Fruit fly (Drosophila melanogaster) whole organism, wandering third instar larva: Measurements from ENCODE around the gene Alms1b.

Experiments used
- Abd-B ChIP-seq: fragments of >200 bp; optimal IDR thresholded peaks from 2 replicates; lab custom pipeline; 2017; ENCODE audit warnings: missing biosample characterization, missing genetic modification characterization
- CrebA ChIP-seq: fragments of 200-800 bp; sonication (Bioruptor generic); optimal IDR thresholded peaks from 2 replicates; lab custom pipeline; 2016; ENCODE audit warnings: missing biosample characterization, mild to moderate bottlenecking, missing genetic modification characterization, borderline replicate concordance
- Dfd ChIP-seq: fragments of >200 bp; optimal IDR thresholded peaks from 2 replicates; lab custom pipeline; 2017; ENCODE audit warnings: missing biosample characterization, missing genetic modification characterization
- Dif ChIP-seq: fragments of 200-275, 200-300 bp; sonication (Bioruptor generic); optimal IDR thresholded peaks from 2 replicates; lab custom pipeline; 2018; ENCODE audit warnings: missing biosample characterization, missing genetic modification characterization; ENCODE audit not compliant: partially characterized antibody
- Hr78 ChIP-seq: fragments of >200 bp; optimal IDR thresholded peaks from 2 replicates; lab custom pipeline; 2017; ENCODE audit warnings: missing biosample characterization, missing genetic modification characterization
- Hr83 ChIP-seq: fragments of 200-300 bp; sonication (Bioruptor generic); optimal IDR thresholded peaks from 2 replicates; lab custom pipeline; 2016; ENCODE audit warnings: missing biosample characterization, mild to moderate bottlenecking, missing genetic modification characterization, moderate library complexity; ENCODE audit not compliant: poor library complexity, severe bottlenecking
- Jra ChIP-seq: sonication (Bioruptor generic); optimal IDR thresholded peaks from 2 replicates; lab custom pipeline; 2016; ENCODE audit warnings: missing biosample characterization, missing genetic modification characterization
- Mio ChIP-seq: sonication (Bioruptor generic); optimal IDR thresholded peaks from 2 replicates; lab custom pipeline; 2016; ENCODE audit warnings: missing biosample characterization, missing genetic modification characterization
- N ChIP-seq: fragments of >200 bp; optimal IDR thresholded peaks from 2 replicates; lab custom pipeline; 2018; ENCODE audit warnings: missing biosample characterization, missing external identifiers, missing genetic modification characterization
- OdsH ChIP-seq: fragments of 200-800 bp; sonication (Bioruptor generic); optimal IDR thresholded peaks from 2 replicates; lab custom pipeline; 2016; ENCODE audit warnings: missing biosample characterization, mild to moderate bottlenecking, missing genetic modification characterization
- Rel ChIP-seq, 2 experiments: fragments of 200-800 bp; sonication (Bioruptor generic) in 1 of 2; optimal IDR thresholded peaks; 2 replicates in 1 of 2; 3 replicates in 1 of 2; lab custom pipeline; 2016 to 2019; ENCODE audit warnings: mild to moderate bottlenecking in 2 of 2, missing biosample characterization in 2 of 2, missing genetic modification characterization in 2 of 2, moderate library complexity in 1 of 2
- Sp1 ChIP-seq: fragments of 200-800 bp; sonication (Bioruptor generic); optimal IDR thresholded peaks from 3 replicates; lab custom pipeline; 2019; ENCODE audit warnings: missing biosample characterization, mild to moderate bottlenecking, missing genetic modification characterization, moderate library complexity
- Vsx2 ChIP-seq: fragments of 200-300, 225-300 bp; sonication (Bioruptor generic); optimal IDR thresholded peaks from 2 replicates; lab custom pipeline; 2018; ENCODE audit warnings: missing biosample characterization, missing genetic modification characterization; ENCODE audit not compliant: partially characterized antibody
- br ChIP-seq: fragments of 200-800 bp; sonication (Bioruptor generic); optimal IDR thresholded peaks from 2 replicates; lab custom pipeline; 2016; ENCODE audit warnings: missing biosample characterization, missing genetic modification characterization
- brk ChIP-seq: fragments of 200-800 bp; sonication (Bioruptor generic); optimal IDR thresholded peaks from 2 replicates; lab custom pipeline; 2016; ENCODE audit warnings: missing biosample characterization, mild to moderate bottlenecking, missing genetic modification characterization
- dl ChIP-seq, 2 experiments: fragments of 175-275, 200-275 bp in 1 of 2; fragments of 200-275 bp in 1 of 2; sonication (Bioruptor generic); optimal IDR thresholded peaks; lab custom pipeline; 2018; ENCODE audit warnings: mild to moderate bottlenecking in 2 of 2, missing biosample characterization in 2 of 2, missing genetic modification characterization in 2 of 2, moderate library complexity in 2 of 2; ENCODE audit not compliant: partially characterized antibody in 2 of 2, insufficient read depth in 1 of 2
- dsf ChIP-seq: sonication (Bioruptor generic); optimal IDR thresholded peaks from 2 replicates; lab custom pipeline; 2016; ENCODE audit warnings: missing biosample characterization, missing genetic modification characterization, borderline replicate concordance
- ey ChIP-seq: fragments of 200-800 bp; sonication (Bioruptor generic); optimal IDR thresholded peaks from 2 replicates; lab custom pipeline; 2016; ENCODE audit warnings: missing biosample characterization, missing genetic modification characterization
- foxo ChIP-seq, 2 experiments: fragments of 200-800 bp; sonication (Bioruptor generic); optimal IDR thresholded peaks; 2 replicates in 1 of 2; 3 replicates in 1 of 2; lab custom pipeline; 2016 to 2017; ENCODE audit warnings: missing biosample characterization in 2 of 2, missing genetic modification characterization in 2 of 2
- fru ChIP-seq: fragments of 200-800 bp; sonication (Bioruptor generic); optimal IDR thresholded peaks from 3 replicates; lab custom pipeline; 2016; ENCODE audit warnings: missing biosample characterization, mild to moderate bottlenecking, missing genetic modification characterization
- h ChIP-seq: fragments of 200-800 bp; sonication (Bioruptor generic); optimal IDR thresholded peaks from 3 replicates; lab custom pipeline; 2016; ENCODE audit warnings: missing biosample characterization, mild to moderate bottlenecking, missing genetic modification characterization
- jim ChIP-seq: fragments of 175-275, 200-325 bp; sonication (Bioruptor generic); optimal IDR thresholded peaks from 2 replicates; lab custom pipeline; 2016; ENCODE audit warnings: missing biosample characterization, mild to moderate bottlenecking, missing genetic modification characterization
- lola ChIP-seq: fragments of >200 bp; optimal IDR thresholded peaks from 2 replicates; lab custom pipeline; 2017; ENCODE audit warnings: missing biosample characterization, missing genetic modification characterization
- pan ChIP-seq: fragments of >200 bp; optimal IDR thresholded peaks from 2 replicates; lab custom pipeline; 2017
- psq ChIP-seq: fragments of 200-800 bp; sonication (Bioruptor generic); optimal IDR thresholded peaks from 3 replicates; lab custom pipeline; 2017; ENCODE audit warnings: missing biosample characterization, mild to moderate bottlenecking, missing genetic modification characterization, moderate library complexity
- rgr ChIP-seq: fragments of 200-800 bp; sonication (Bioruptor generic); optimal IDR thresholded peaks from 3 replicates; lab custom pipeline; 2016; ENCODE audit warnings: missing biosample characterization, mild to moderate bottlenecking, missing genetic modification characterization
- sage ChIP-seq: fragments of 200-800 bp; sonication (Bioruptor generic); optimal IDR thresholded peaks from 2 replicates; lab custom pipeline; 2016; ENCODE audit warnings: missing biosample characterization, mild to moderate bottlenecking, missing genetic modification characterization
- sv ChIP-seq: fragments of 200-800 bp; sonication (Bioruptor generic); optimal IDR thresholded peaks from 3 replicates; lab custom pipeline; 2016; ENCODE audit warnings: missing biosample characterization, missing genetic modification characterization
- tai ChIP-seq: sonication (Bioruptor generic); optimal IDR thresholded peaks from 2 replicates; lab custom pipeline; 2016; ENCODE audit warnings: missing biosample characterization, missing genetic modification characterization
- usp ChIP-seq: fragments of >200 bp; optimal IDR thresholded peaks from 2 replicates; lab custom pipeline; 2017; ENCODE audit warnings: missing biosample characterization, missing genetic modification characterization
- woc ChIP-seq: sonication (Bioruptor generic); optimal IDR thresholded peaks from 2 replicates; lab custom pipeline; 2016; ENCODE audit warnings: missing biosample characterization, mild to moderate bottlenecking, missing genetic modification characterization

Alms1b gene

DNA sequence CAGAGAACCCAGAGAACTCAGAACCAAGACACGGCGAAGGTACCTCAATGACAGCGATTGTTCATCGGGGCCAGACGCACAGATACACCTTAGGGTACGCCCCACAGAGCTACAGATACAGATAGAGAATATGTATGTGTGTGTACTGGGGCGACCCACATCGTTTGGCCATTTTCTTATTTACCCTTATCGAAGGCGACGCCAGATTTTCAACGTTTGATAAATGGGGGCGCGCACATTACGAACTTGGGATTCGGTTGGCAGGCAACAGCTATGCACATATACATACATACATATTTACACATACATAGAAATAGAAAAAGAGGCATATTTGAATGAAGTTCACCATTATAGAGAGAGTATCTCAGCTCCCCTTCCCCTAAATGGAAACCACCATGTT is 24.3 kb downstream of the Alms1b start:
- TF ChIP-seq Rel (GFP tag; optimal IDR thresholded peaks at IDR 0.05; lab: Kevin White, UChicago) (no peak), Rel (tag; optimal IDR thresholded peaks at IDR 0.05; lab: Kevin White, UChicago) (no peak), woc (GFP tag; lab: Kevin White, UChicago) (no peak), Vsx2 (GFP tag; lab: Kevin White, UChicago) (no peak), foxo (GFP tag; optimal IDR thresholded peaks at IDR 0.05; lab: Kevin White, UChicago) (no peak), Sp1 (GFP tag; lab: Kevin White, UChicago) (no peak), Jra (GFP tag; lab: Kevin White, UChicago) (no peak), sv (no peak), CrebA (GFP tag; lab: Kevin White, UChicago) (no peak), Abd-B (GFP tag; lab: Kevin White, UChicago) (no peak), psq (GFP tag; lab: Kevin White, UChicago) (no peak), brk (no peak), usp (GFP tag; lab: Kevin White, UChicago) (no peak), Hr78 (GFP tag; lab: Kevin White, UChicago) (no peak), pan (lab: Kevin White, UChicago) (no peak), ey (GFP tag; lab: Kevin White, UChicago) (no peak)

DNA sequence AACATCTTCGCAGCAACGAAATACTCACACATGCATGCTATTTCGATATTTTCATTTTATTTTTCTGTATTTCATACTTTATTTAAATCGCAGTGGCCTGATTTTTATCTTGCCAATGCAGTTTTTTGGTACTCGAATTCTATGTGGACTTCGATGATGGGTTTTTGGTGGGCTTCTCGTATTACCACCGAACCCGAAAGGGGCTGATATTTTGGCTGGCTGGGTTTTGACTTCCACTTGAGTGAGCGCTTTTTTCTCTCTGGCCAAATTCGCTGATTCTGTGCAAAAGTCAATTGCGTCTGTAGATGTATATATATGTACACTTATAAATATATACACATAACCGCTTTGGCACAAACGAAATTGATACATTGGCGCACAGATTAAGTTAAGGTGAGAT is 25.4 kb downstream of the Alms1b start:
- TF ChIP-seq Hr78 (GFP tag; lab: Kevin White, UChicago), result no peak
- TF ChIP-seq br (GFP tag; lab: Kevin White, UChicago), result no peak
- TF ChIP-seq rgr (GFP tag; lab: Kevin White, UChicago), result no peak
- no peak for TF ChIP-seq Vsx2 (GFP tag; lab: Kevin White, UChicago)
- TF ChIP-seq Hr83 (GFP tag; lab: Kevin White, UChicago), result no peak
- TF ChIP-seq CrebA (GFP tag; lab: Kevin White, UChicago), result no peak
- TF ChIP-seq Mio (GFP tag; lab: Kevin White, UChicago), result no peak
- no peak for TF ChIP-seq N (GFP tag; lab: Kevin White, UChicago)
- TF ChIP-seq jim (GFP tag; lab: Kevin White, UChicago), result no peak
- TF ChIP-seq Abd-B (GFP tag; lab: Kevin White, UChicago), result no peak
- TF ChIP-seq dl (GFP tag; optimal IDR thresholded peaks at IDR 0.05; lab: Kevin White, UChicago; ENCODE audit: insufficient read depth in 1 of 2, partially characterized antibody in 2 of 2), result no peak
- no peak for TF ChIP-seq lola (GFP tag; lab: Kevin White, UChicago)
- TF ChIP-seq tai (GFP tag; lab: Kevin White, UChicago), result no peak
- no peak for TF ChIP-seq Rel (GFP tag; optimal IDR thresholded peaks at IDR 0.05; lab: Kevin White, UChicago)
- TF ChIP-seq Rel (tag; optimal IDR thresholded peaks at IDR 0.05; lab: Kevin White, UChicago), result no peak
- TF ChIP-seq Dfd (GFP tag; lab: Kevin White, UChicago), result no peak
- TF ChIP-seq Dif (GFP tag; lab: Kevin White, UChicago), result no peak
- no peak for TF ChIP-seq woc (GFP tag; lab: Kevin White, UChicago)
- TF ChIP-seq dsf (GFP tag; lab: Kevin White, UChicago), result no peak
- TF ChIP-seq sv, result no peak

DNA sequence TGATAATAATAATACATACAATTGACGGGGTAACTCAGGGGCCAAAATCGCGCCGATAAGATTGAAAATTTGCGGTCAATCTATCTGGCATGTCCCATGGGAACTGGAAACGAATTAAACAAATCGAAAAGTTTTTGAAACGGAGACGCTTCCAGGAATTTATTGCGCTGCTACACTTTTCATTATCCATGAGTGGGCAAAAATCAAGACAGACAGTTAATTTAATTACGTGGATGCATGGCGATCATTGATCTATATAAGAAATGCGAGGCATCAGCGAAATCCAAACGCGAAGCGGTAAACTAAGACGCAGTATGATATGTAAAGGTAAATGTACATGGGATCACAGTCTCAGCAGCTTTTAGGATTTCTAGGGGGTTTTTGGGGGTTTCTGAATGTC is 26.2 kb downstream of the Alms1b start:
- no peak for TF ChIP-seq brk
- no peak for TF ChIP-seq sage (GFP tag; lab: Kevin White, UChicago)

DNA sequence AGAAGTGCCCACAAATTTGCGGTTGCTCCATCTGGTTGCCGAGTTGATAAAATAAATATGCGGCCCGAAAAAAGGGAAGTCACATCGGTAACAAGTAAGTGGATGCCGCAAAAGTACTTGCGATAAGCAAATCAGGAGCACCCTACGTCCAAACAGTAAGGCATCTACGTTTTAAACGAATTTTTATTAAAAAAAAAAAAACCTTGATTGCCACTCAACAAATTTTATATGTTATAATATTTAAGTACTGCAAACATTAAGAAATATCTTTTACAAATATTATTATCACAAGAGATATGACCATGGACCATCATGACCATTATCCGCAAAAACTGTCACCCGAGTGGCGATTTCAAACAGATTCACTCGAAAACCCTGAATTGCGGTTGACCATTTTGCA is 26.6 kb downstream of the Alms1b start:
- TF ChIP-seq fru, result no peak
- TF ChIP-seq foxo (GFP tag; optimal IDR thresholded peaks at IDR 0.05; lab: Kevin White, UChicago), result peak in 1 of 2 experiments; percentile 26
- TF ChIP-seq h (GFP tag; lab: Kevin White, UChicago), result peak; percentile 38
- peak; percentile 17 for TF ChIP-seq OdsH (GFP tag; lab: Kevin White, UChicago)
- TF ChIP-seq Rel (GFP tag; optimal IDR thresholded peaks at IDR 0.05; lab: Kevin White, UChicago), result no peak
- TF ChIP-seq Rel (tag; optimal IDR thresholded peaks at IDR 0.05; lab: Kevin White, UChicago), result peak; percentile 58
- no peak for TF ChIP-seq woc (GFP tag; lab: Kevin White, UChicago)
- no peak for TF ChIP-seq sage (GFP tag; lab: Kevin White, UChicago)
- no peak for TF ChIP-seq lola (GFP tag; lab: Kevin White, UChicago)
